Worm (Caenorhabditis elegans) whole organism, L1 larva: ENCODE results near the gene C23G10.1.

Experiments used
- C34B4.2 ChIP-seq: sonication (generic microtip); optimal IDR thresholded peaks from 2 replicates; lab custom pipeline; 2017; ENCODE audit warnings: mild to moderate bottlenecking, missing genetic modification characterization, missing compliant biosample characterization
- Y116A8C.19 ChIP-seq: sonication (generic microtip); optimal IDR thresholded peaks from 2 replicates; lab custom pipeline; 2016; ENCODE audit warnings: missing compliant biosample characterization, missing genetic modification characterization, borderline replicate concordance
- ama-1 ChIP-seq: fragments of 150-350 bp; optimal IDR thresholded peaks from 2 replicates; lab custom pipeline; 2014
- blmp-1 ChIP-seq: fragments of 150-350 bp; optimal IDR thresholded peaks from 2 replicates; lab custom pipeline; 2014; ENCODE audit warnings: missing biosample characterization, missing genetic modification characterization
- dpl-1 ChIP-seq, 3 experiments: fragments of 150-350 bp in 2 of 3; sonication (generic microtip) in 1 of 3; optimal IDR thresholded peaks; 2 replicates each; lab custom pipeline; 2014 to 2017; ENCODE audit warnings: missing biosample characterization in 3 of 3, missing genetic modification characterization in 3 of 3, missing genetic modification reagents in 3 of 3
- dsc-1 ChIP-seq: sonication (generic microtip); optimal IDR thresholded peaks from 2 replicates; lab custom pipeline; 2016; ENCODE audit warnings: mild to moderate bottlenecking, missing genetic modification characterization, missing compliant biosample characterization
- efl-3 ChIP-seq: fragments of 200-800 bp; sonication (Bioruptor generic); optimal IDR thresholded peaks from 2 replicates; lab custom pipeline; 2018; ENCODE audit warnings: mild to moderate bottlenecking, missing genetic modification characterization, missing compliant biosample characterization
- elt-2 ChIP-seq: sonication (generic microtip); optimal IDR thresholded peaks from 2 replicates; lab custom pipeline; 2016; ENCODE audit warnings: missing genetic modification characterization, mild to moderate bottlenecking, inconsistent platforms, missing compliant biosample characterization, missing genetic modification reagents
- elt-3 ChIP-seq, 6 experiments: fragments of 150-350 bp in 1 of 6; sonication (generic microtip); optimal IDR thresholded peaks; 2 replicates each; lab custom pipeline; 2017 to 2018; ENCODE audit warnings: missing biosample characterization in 6 of 6, missing genetic modification characterization in 6 of 6, inconsistent platforms in 1 of 6
- fkh-10 ChIP-seq: sonication (generic microtip); optimal IDR thresholded peaks from 2 replicates; lab custom pipeline; 2017; ENCODE audit warnings: missing biosample characterization, missing genetic modification reagents, missing genetic modification characterization
- fkh-8 ChIP-seq: sonication (generic microtip); optimal IDR thresholded peaks from 2 replicates; lab custom pipeline; 2016; ENCODE audit warnings: mild to moderate bottlenecking, missing genetic modification characterization, missing compliant biosample characterization
- grh-1 ChIP-seq: fragments of 200-800 bp; sonication (Bioruptor generic); IDR thresholded peaks from 2 replicates; pipeline ENCODE4 v1.3.6; 2022; ENCODE audit warnings: missing genetic modification reagents, missing genetic modification characterization, missing compliant biosample characterization
- hlh-17 ChIP-seq: fragments of 200-800 bp; sonication (Bioruptor generic); optimal IDR thresholded peaks from 2 replicates; lab custom pipeline; 2018; ENCODE audit warnings: missing genetic modification characterization, mild to moderate bottlenecking, missing compliant biosample characterization, moderate library complexity, borderline replicate concordance
- lin-35 ChIP-seq, 2 experiments: fragments of 150-350 bp; optimal IDR thresholded peaks; 2 replicates each; lab custom pipeline; 2014; ENCODE audit warnings: missing biosample characterization in 2 of 2, missing genetic modification characterization in 2 of 2, missing genetic modification reagents in 2 of 2
- lsy-2 ChIP-seq, 2 experiments: fragments of 150-350 bp; optimal IDR thresholded peaks; 2 replicates each; lab custom pipeline; 2014; ENCODE audit warnings: missing biosample characterization in 2 of 2, missing genetic modification characterization in 2 of 2
- mab-9 ChIP-seq: fragments of 200-800 bp; sonication (Bioruptor generic); IDR thresholded peaks from 2 replicates; pipeline ENCODE4 v1.3.6; 2022; ENCODE audit warnings: missing genetic modification reagents, missing genetic modification characterization, missing compliant biosample characterization
- mdl-1 ChIP-seq, 2 experiments: fragments of 150-350 bp; optimal IDR thresholded peaks; 2 replicates each; lab custom pipeline; 2014 to 2017; ENCODE audit warnings: missing biosample characterization in 2 of 2, missing genetic modification characterization in 2 of 2, inconsistent platforms in 1 of 2
- nhr-11 ChIP-seq: fragments of 150-350 bp; optimal IDR thresholded peaks from 2 replicates; lab custom pipeline; 2014; ENCODE audit warnings: missing biosample characterization, missing genetic modification characterization
- nhr-19 ChIP-seq: fragments of 200-800 bp; sonication (Bioruptor generic); conservative IDR thresholded peaks from 2 replicates; pipeline ENCODE4 v1.3.6; 2022; ENCODE audit warnings: missing genetic modification characterization, missing compliant biosample characterization
- nhr-20 ChIP-seq: sonication (generic microtip); optimal IDR thresholded peaks from 2 replicates; lab custom pipeline; 2016; ENCODE audit warnings: mild to moderate bottlenecking, missing genetic modification characterization, missing compliant biosample characterization
- nhr-28 ChIP-seq: fragments of 150-350 bp; optimal IDR thresholded peaks from 2 replicates; lab custom pipeline; 2014; ENCODE audit warnings: missing biosample characterization, missing genetic modification characterization
- nhr-77 ChIP-seq: fragments of 150-350 bp; optimal IDR thresholded peaks from 2 replicates; lab custom pipeline; 2014; ENCODE audit warnings: missing biosample characterization, missing genetic modification characterization
- nhr-85 ChIP-seq: sonication (generic microtip); peaks from one replicate; lab custom pipeline; 2016; ENCODE audit warnings: missing genetic modification characterization, inconsistent platforms, missing compliant biosample characterization
- nhr-90 ChIP-seq: sonication (generic microtip); optimal IDR thresholded peaks from 2 replicates; lab custom pipeline; 2016; ENCODE audit warnings: mild to moderate bottlenecking, missing genetic modification characterization, missing compliant biosample characterization; ENCODE audit not compliant: poor library complexity
- pqm-1 ChIP-seq: sonication (generic microtip); optimal IDR thresholded peaks from 3 replicates; lab custom pipeline; 2017; ENCODE audit warnings: missing biosample characterization, missing genetic modification characterization
- skn-1 ChIP-seq: fragments of 150-350 bp; optimal IDR thresholded peaks from 2 replicates; lab custom pipeline; 2014; ENCODE audit warnings: missing biosample characterization, missing genetic modification characterization
- snpc-4 ChIP-seq: fragments of 150-350 bp; optimal IDR thresholded peaks from 2 replicates; lab custom pipeline; 2014; ENCODE audit warnings: missing biosample characterization, missing genetic modification characterization
- unc-130 ChIP-seq: fragments of 150-350 bp; optimal IDR thresholded peaks from 2 replicates; lab custom pipeline; 2017; ENCODE audit warnings: missing biosample characterization, missing genetic modification characterization, inconsistent platforms
- unc-62 ChIP-seq: fragments of 150-350 bp; optimal IDR thresholded peaks from 2 replicates; lab custom pipeline; 2014; ENCODE audit warnings: missing biosample characterization, missing genetic modification reagents, missing genetic modification characterization
- unc-86 ChIP-seq: sonication (generic microtip); optimal IDR thresholded peaks from 2 replicates; lab custom pipeline; 2016; ENCODE audit warnings: missing genetic modification characterization, missing compliant biosample characterization
- unc-98 ChIP-seq: fragments of 200-800 bp; sonication (Bioruptor generic); IDR thresholded peaks from 2 replicates; pipeline ENCODE4 v1.3.6; 2022; ENCODE audit warnings: missing genetic modification characterization, missing compliant biosample characterization
- ztf-4 ChIP-seq: fragments of 150-350 bp; optimal IDR thresholded peaks from 2 replicates; lab custom pipeline; 2014; ENCODE audit warnings: missing biosample characterization, missing genetic modification characterization

C23G10.1 gene

DNA sequence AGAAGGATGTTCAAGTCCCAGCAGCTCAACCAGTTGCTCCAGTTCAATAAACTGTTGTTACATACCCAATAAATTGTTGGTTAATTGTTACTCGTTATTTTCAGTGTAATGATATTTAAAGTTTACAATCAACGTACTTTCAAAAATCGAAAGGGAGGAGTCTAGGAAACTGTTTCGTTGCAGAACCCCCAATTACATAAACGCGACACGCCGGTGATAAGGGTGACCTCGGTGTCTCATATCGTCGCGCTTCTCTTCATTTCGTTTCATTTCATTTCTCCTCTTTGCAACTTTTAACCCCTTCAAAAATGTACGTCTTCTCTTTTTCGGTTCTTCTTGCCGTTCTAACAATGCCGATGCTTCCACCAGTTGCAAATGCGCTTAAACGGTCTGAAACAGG lies 1.2 kb upstream of the C23G10.1 start, which contains the start of gene C23G10.2:
Gene C23G10.2 (plus strand): TSS at position 184 of the 400 bp plus-strand sequence.
- TF ChIP-seq elt-3 (tag; optimal IDR thresholded peaks at IDR 0.05; lab: Kevin White, UChicago) = peak in 1 of 6 experiments; percentile 58
- no peak for TF ChIP-seq ztf-4 (tag; lab: Kevin White, UChicago)
- no peak for TF ChIP-seq pqm-1 (tag; lab: Kevin White, UChicago)
- TF ChIP-seq elt-2 (tag; lab: Kevin White, UChicago) = no peak
- no peak for TF ChIP-seq nhr-11 (tag; lab: Kevin White, UChicago)
- TF ChIP-seq hlh-17 = no peak
- no peak for TF ChIP-seq unc-86 (tag; lab: Kevin White, UChicago)
- TF ChIP-seq efl-3 = no peak
- TF ChIP-seq lin-35 (GFP tag; optimal IDR thresholded peaks at IDR 0.05; lab: Kevin White, UChicago) = no peak
- peak in 1 of 2 experiments; percentile 36 for TF ChIP-seq lsy-2 (tag; optimal IDR thresholded peaks at IDR 0.05; lab: Kevin White, UChicago)
- peak; percentile 14 for TF ChIP-seq blmp-1
- no peak for TF ChIP-seq unc-62 (GFP tag; lab: Kevin White, UChicago)
- no peak for TF ChIP-seq C34B4.2 (tag; lab: Kevin White, UChicago)

DNA sequence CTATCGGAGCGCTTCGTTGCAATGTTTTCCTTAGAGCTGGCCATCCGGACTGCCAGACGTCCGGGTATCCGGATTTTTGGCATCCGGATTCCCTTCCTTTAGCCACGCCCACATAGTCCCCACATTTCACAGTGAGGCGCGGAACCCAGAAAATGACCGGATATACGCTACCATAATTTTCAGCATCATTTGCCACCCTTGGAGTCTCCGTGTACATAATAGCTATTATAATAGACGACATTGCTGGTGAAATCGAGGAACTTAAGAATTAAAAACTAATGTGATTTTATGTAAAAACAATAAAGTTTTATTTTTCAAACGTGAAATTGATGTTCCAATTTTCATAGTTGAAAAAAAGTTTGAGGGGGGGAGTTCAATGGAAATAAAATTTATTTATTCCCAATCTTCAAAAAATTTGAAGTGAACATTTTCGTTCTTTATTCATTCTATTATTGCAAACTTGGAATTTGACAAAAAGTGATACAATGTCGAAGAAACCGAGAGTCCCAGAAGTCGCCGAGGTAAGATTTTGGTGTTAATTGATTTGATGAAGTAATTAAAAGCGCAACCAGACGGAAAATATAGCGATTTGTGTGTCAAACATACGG lies 1.2 kb downstream of the C23G10.1 start:
- TF ChIP-seq unc-86 (tag; lab: Kevin White, UChicago) = no peak
- TF ChIP-seq snpc-4 (tag; lab: Kevin White, UChicago) = peak; percentile 46

ce11 chrIII:6213915-6214314 lies 4.8 kb downstream of the C23G10.1 start, which contains the start of gene C23G10.10:
Gene C23G10.10 (minus strand): TSS chrIII:6214015.
- TF ChIP-seq fkh-8 (tag; lab: Kevin White, UChicago) = peak; percentile 34
- no peak for TF ChIP-seq nhr-28 (tag; lab: Kevin White, UChicago)
- no peak for TF ChIP-seq nhr-90 (tag; lab: Kevin White, UChicago)

- TF ChIP-seq skn-1 (tag; lab: Kevin White, UChicago) (no peak), mab-9 (no peak), elt-3 (tag; optimal IDR thresholded peaks at IDR 0.05; lab: Kevin White, UChicago) (peak in 1 of 6 experiments; percentile 25), lsy-2 (tag; optimal IDR thresholded peaks at IDR 0.05; lab: Kevin White, UChicago) (peak in 1 of 2 experiments; percentile 12), blmp-1 (peak; percentile 57), nhr-90 (tag; lab: Kevin White, UChicago) (no peak), grh-1 (GFP tag; lab: Robert Waterston, UW) (no peak), fkh-10 (GFP tag; lab: Kevin White, UChicago) (no peak), unc-98 (GFP tag; lab: Robert Waterston, UW) (no peak), efl-3 (no peak), mdl-1 (tag; optimal IDR thresholded peaks at IDR 0.05; lab: Kevin White, UChicago) (peak in 1 of 2 experiments; percentile 16)
These were observed 6.4 kb downstream of the C23G10.1 start, which contains the start of gene C23G10.11 for ce11 chrIII:6215476-6215875. Gene C23G10.11 (minus strand): TSS chrIII:6215576.

DNA sequence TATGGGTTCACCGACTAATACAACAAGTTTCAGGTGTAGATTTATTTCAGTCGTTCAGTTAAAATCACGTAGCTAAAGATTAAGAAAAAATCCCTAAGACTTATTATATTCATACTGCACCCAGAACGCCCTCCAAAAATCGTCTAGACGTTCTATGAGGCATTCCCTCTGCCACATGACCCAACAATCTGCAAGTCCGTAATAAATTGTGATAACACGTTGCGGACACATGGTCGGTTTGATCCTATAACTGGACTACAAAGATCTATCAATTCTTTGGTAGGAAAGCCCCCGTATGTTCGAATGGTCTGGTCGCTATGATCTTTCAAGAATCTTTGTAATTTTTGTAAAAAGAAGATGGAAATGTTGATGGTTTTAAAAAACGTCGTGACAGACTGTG lies 6.9 kb downstream of the C23G10.1 start:
- no peak for TF ChIP-seq dsc-1 (tag; lab: Kevin White, UChicago)
- peak; percentile 67 for TF ChIP-seq nhr-19 (GFP tag; lab: Robert Waterston, UW)
- TF ChIP-seq nhr-20 = peak; percentile 12
- TF ChIP-seq Y116A8C.19 = no peak
- peak in 1 of 2 experiments; percentile 34 for TF ChIP-seq lsy-2 (tag; optimal IDR thresholded peaks at IDR 0.05; lab: Kevin White, UChicago)
- TF ChIP-seq nhr-77 (tag; lab: Kevin White, UChicago) = no peak
- TF ChIP-seq ama-1 = no peak
- peak; percentile 47 for TF ChIP-seq nhr-85 (tag; lab: Kevin White, UChicago)
- TF ChIP-seq mdl-1 (tag; optimal IDR thresholded peaks at IDR 0.05; lab: Kevin White, UChicago) = peak in 1 of 2 experiments; percentile 59
- TF ChIP-seq nhr-28 (tag; lab: Kevin White, UChicago) = no peak
- TF ChIP-seq unc-130 = peak; percentile 44
- peak in 1 of 6 experiments; percentile 72 for TF ChIP-seq elt-3 (tag; optimal IDR thresholded peaks at IDR 0.05; lab: Kevin White, UChicago)
- peak in 1 of 3 experiments; percentile 13 for TF ChIP-seq dpl-1 (GFP tag; optimal IDR thresholded peaks at IDR 0.05; lab: Kevin White, UChicago)
- peak; percentile 76 for TF ChIP-seq blmp-1
- TF ChIP-seq lin-35 (GFP tag; optimal IDR thresholded peaks at IDR 0.05; lab: Kevin White, UChicago) = peak in 1 of 2 experiments; percentile 47
